Worm (Caenorhabditis elegans) whole organism, young adult: ENCODE results near the gene sprr-2.

ENCODE experiments used
- B0035.1 ChIP-seq: sonication (generic microtip); optimal IDR thresholded peaks from 2 replicates; lab custom pipeline; 2016; ENCODE audit warnings: missing genetic modification characterization, mild to moderate bottlenecking, missing compliant biosample characterization, missing genotype, missing genetic modification reagents
- C06A6.2 ChIP-seq: fragments of 200-800 bp; sonication (Bioruptor generic); conservative IDR thresholded peaks from 2 replicates; pipeline ENCODE4 v1.3.6; 2022; ENCODE audit warnings: missing genetic modification characterization, missing compliant biosample characterization
- F33H1.4 ChIP-seq: fragments of 200-800 bp; sonication (Bioruptor generic); IDR thresholded peaks from 2 replicates; pipeline ENCODE4 v1.3.6; 2022; ENCODE audit warnings: missing genetic modification reagents, missing genetic modification characterization, missing compliant biosample characterization
- F37B4.10 ChIP-seq: fragments of 200-800 bp; sonication (Bioruptor generic); IDR thresholded peaks from 2 replicates; pipeline ENCODE4 v1.3.6; 2022; ENCODE audit warnings: missing genetic modification characterization, missing compliant biosample characterization
- F57A8.1 ChIP-seq: fragments of 200-800 bp; sonication (Bioruptor generic); optimal IDR thresholded peaks from 2 replicates; lab custom pipeline; 2018; ENCODE audit warnings: mild to moderate bottlenecking, missing genetic modification characterization, moderate library complexity, missing compliant biosample characterization
- Y53G8AR.9 ChIP-seq: fragments of 200-800 bp; sonication (Bioruptor generic); conservative IDR thresholded peaks from 2 replicates; pipeline ENCODE4 v1.3.6; 2022; ENCODE audit warnings: missing genetic modification reagents, missing genetic modification characterization, missing compliant biosample characterization
- ama-1 ChIP-seq, 3 experiments: fragments of 150-350 bp in 1 of 3; sonication (generic microtip) in 2 of 3; optimal IDR thresholded peaks; 2 replicates each; lab custom pipeline; 2014 to 2018; ENCODE audit warnings: missing biosample characterization in 2 of 3, missing genetic modification characterization in 2 of 3, missing genetic modification reagents in 2 of 3
- aptf-2 ChIP-seq: fragments of 200-800 bp; sonication (Bioruptor generic); conservative IDR thresholded peaks from 2 replicates; pipeline ENCODE4 v1.3.6; 2022; ENCODE audit warnings: missing genetic modification reagents, missing genetic modification characterization, missing compliant biosample characterization
- attf-6 ChIP-seq: fragments of 200-800 bp; sonication (Bioruptor generic); IDR thresholded peaks from 2 replicates; pipeline ENCODE4 v1.3.6; 2022; ENCODE audit warnings: missing genetic modification reagents, missing genetic modification characterization, missing compliant biosample characterization
- bed-2 ChIP-seq: fragments of 200-800 bp; sonication (Bioruptor generic); IDR thresholded peaks from 2 replicates; pipeline ENCODE4 v1.3.6; 2022; ENCODE audit warnings: missing genetic modification reagents, missing genetic modification characterization, missing compliant biosample characterization
- cebp-1 ChIP-seq, 2 experiments: fragments of 200-800 bp in 1 of 2; sonication (Bioruptor generic) in 1 of 2; sonication (generic microtip) in 1 of 2; IDR thresholded peaks in 1 of 2; optimal IDR thresholded peaks in 1 of 2; 2 replicates each; pipeline versions ENCODE4 v1.3.6 to Lab custom; 2017 to 2022; ENCODE audit warnings: missing compliant biosample characterization in 2 of 2, missing genetic modification characterization in 2 of 2, mild to moderate bottlenecking in 1 of 2, missing genetic modification reagents in 1 of 2, moderate library complexity in 1 of 2
- cebp-2 ChIP-seq: fragments of 200-800 bp; sonication (Bioruptor generic); IDR thresholded peaks from 2 replicates; pipeline ENCODE4 v1.3.6; 2022; ENCODE audit warnings: missing genetic modification characterization, missing compliant biosample characterization
- egl-44 ChIP-seq: fragments of 200-800 bp; sonication (Bioruptor generic); IDR thresholded peaks from 2 replicates; pipeline ENCODE4 v1.3.6; 2022; ENCODE audit warnings: missing genetic modification reagents, missing genetic modification characterization, missing compliant biosample characterization
- egrh-3 ChIP-seq: fragments of 200-800 bp; sonication (Bioruptor generic); IDR thresholded peaks from 2 replicates; pipeline ENCODE4 v1.3.6; 2022; ENCODE audit warnings: missing genetic modification reagents, missing genetic modification characterization, missing compliant biosample characterization
- ekl-4 ChIP-seq: fragments of 200-800 bp; sonication (Bioruptor generic); IDR thresholded peaks from 2 replicates; pipeline ENCODE4 v1.3.6; 2022; ENCODE audit warnings: missing genetic modification reagents, missing genetic modification characterization, missing compliant biosample characterization
- gei-17 ChIP-seq: fragments of 200-800 bp; sonication (Bioruptor generic); optimal IDR thresholded peaks from 2 replicates; lab custom pipeline; 2018; ENCODE audit warnings: mild to moderate bottlenecking, missing genetic modification characterization, missing compliant biosample characterization
- lag-1 ChIP-seq: fragments of 200-800 bp; sonication (Bioruptor generic); IDR thresholded peaks from 2 replicates; pipeline ENCODE4 v1.3.6; 2022; ENCODE audit warnings: missing genetic modification reagents, missing genetic modification characterization, missing compliant biosample characterization
- lin-26 ChIP-seq: fragments of 200-800 bp; sonication (Bioruptor generic); IDR thresholded peaks from 2 replicates; pipeline ENCODE4 v1.3.6; 2022; ENCODE audit warnings: missing genetic modification reagents, missing genetic modification characterization, missing compliant biosample characterization
- lin-40 ChIP-seq: sonication (generic microtip); optimal IDR thresholded peaks from 2 replicates; lab custom pipeline; 2016; ENCODE audit warnings: missing genetic modification characterization, mild to moderate bottlenecking, missing compliant biosample characterization, missing genotype, missing genetic modification reagents
- madf-10 ChIP-seq: sonication (generic microtip); optimal IDR thresholded peaks from 2 replicates; lab custom pipeline; 2016; ENCODE audit warnings: mild to moderate bottlenecking, missing genetic modification characterization, missing compliant biosample characterization
- madf-3 ChIP-seq: fragments of 200-800 bp; sonication (Bioruptor generic); IDR thresholded peaks from 2 replicates; pipeline ENCODE4 v1.3.6; 2022; ENCODE audit warnings: missing genetic modification reagents, missing genetic modification characterization, missing compliant biosample characterization
- madf-6 ChIP-seq: fragments of 200-800 bp; sonication (Bioruptor generic); IDR thresholded peaks from 2 replicates; pipeline ENCODE4 v1.3.6; 2022; ENCODE audit warnings: missing genetic modification reagents, missing genetic modification characterization, missing compliant biosample characterization
- madf-8 ChIP-seq: fragments of 200-800 bp; sonication (Bioruptor generic); conservative IDR thresholded peaks from 2 replicates; pipeline ENCODE4 v1.3.6; 2022; ENCODE audit warnings: missing genetic modification reagents, missing genetic modification characterization, missing compliant biosample characterization
- nhr-120 ChIP-seq: fragments of 200-800 bp; sonication (Bioruptor generic); IDR thresholded peaks from 2 replicates; pipeline ENCODE4 v1.3.6; 2022; ENCODE audit warnings: missing genetic modification characterization, missing compliant biosample characterization
- nhr-27 ChIP-seq: fragments of 200-800 bp; sonication (Bioruptor generic); optimal IDR thresholded peaks from 2 replicates; lab custom pipeline; 2018; ENCODE audit warnings: mild to moderate bottlenecking, missing genetic modification characterization, moderate library complexity, missing compliant biosample characterization
- nhr-80 ChIP-seq: sonication (generic microtip); optimal IDR thresholded peaks from 2 replicates; lab custom pipeline; 2016; ENCODE audit warnings: missing genetic modification characterization, missing compliant biosample characterization
- repo-1 ChIP-seq: sonication (generic microtip); optimal IDR thresholded peaks from 2 replicates; lab custom pipeline; 2017; ENCODE audit warnings: mild to moderate bottlenecking, missing genetic modification characterization, missing compliant biosample characterization
- tbx-9 ChIP-seq: sonication (generic microtip); optimal IDR thresholded peaks from 2 replicates; lab custom pipeline; 2016; ENCODE audit warnings: borderline replicate concordance, missing genetic modification characterization, inconsistent platforms, missing compliant biosample characterization
- tlf-1 ChIP-seq: fragments of 200-800 bp; sonication (Bioruptor generic); optimal IDR thresholded peaks from 2 replicates; lab custom pipeline; 2018; ENCODE audit warnings: mild to moderate bottlenecking, missing genetic modification characterization, missing compliant biosample characterization
- zfh-2 ChIP-seq: fragments of 200-800 bp; sonication (Bioruptor generic); conservative IDR thresholded peaks from 2 replicates; pipeline ENCODE4 v1.3.6; 2022; ENCODE audit warnings: missing genetic modification reagents, missing genetic modification characterization, missing compliant biosample characterization
- ztf-25 ChIP-seq: fragments of 200-800 bp; sonication (Bioruptor generic); IDR thresholded peaks from 2 replicates; pipeline ENCODE4 v1.3.6; 2022; ENCODE audit warnings: missing genetic modification reagents, missing genetic modification characterization, missing compliant biosample characterization
- ztf-28 ChIP-seq: fragments of 200-800 bp; sonication (Bioruptor generic); IDR thresholded peaks from 2 replicates; pipeline ENCODE4 v1.3.6; 2022; ENCODE audit warnings: missing genetic modification reagents, missing genetic modification characterization, missing compliant biosample characterization
- ztf-6 ChIP-seq: fragments of 200-800 bp; sonication (Bioruptor generic); IDR thresholded peaks from 2 replicates; pipeline ENCODE4 v1.3.6; 2022; ENCODE audit warnings: missing genetic modification reagents, missing genetic modification characterization, missing compliant biosample characterization

The sprr-2 gene

DNA sequence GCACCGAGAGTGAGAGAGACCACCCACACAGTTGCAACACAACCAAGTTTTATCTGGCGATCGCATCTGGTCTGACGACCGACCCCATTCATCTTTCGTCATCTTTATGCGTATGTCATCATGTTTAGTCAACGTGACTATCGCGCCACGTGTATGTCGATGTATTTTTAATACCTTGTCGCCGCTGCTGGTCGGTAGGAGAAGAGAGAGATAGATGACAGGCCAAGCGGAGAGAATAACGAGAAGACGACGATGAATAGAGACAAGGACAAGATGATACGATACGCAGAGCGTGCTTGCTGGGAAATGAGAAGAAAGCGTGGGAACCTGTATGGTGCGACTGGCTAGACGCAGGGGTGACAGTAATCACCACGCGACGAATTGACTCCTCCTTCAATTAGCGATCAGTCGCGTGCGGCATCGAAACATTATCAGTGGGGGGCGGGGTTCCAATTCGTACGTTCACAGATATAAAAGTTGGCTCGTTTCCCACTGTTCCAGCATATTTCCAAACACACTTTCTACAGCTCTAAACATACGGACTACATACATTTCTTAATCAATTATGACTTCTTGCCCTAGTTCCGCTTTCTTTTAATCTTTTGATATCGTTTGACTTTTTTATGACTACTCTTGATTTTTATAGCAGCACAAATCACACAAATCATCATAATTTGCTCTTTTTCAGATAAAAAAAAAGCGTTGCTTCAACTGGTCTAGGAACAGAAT is 2.8 kb upstream of the sprr-2 start, which contains the start of gene tatn-1 (continued):
- TF ChIP-seq C06A6.2 = 0 out of 2 replicates have a peak, but pooled peaks have one; percentile 56
- TF ChIP-seq F37B4.10 (GFP tag; lab: Robert Waterston, UW) = 0 out of 2 replicates have a peak, but pooled peaks have one; percentile 66
- TF ChIP-seq egl-44 = peak; percentile 74; the same call in 1 of the 2 replicates
- TF ChIP-seq F33H1.4 (GFP tag; lab: Robert Waterston, UW) = no peak
- TF ChIP-seq egrh-3 (GFP tag; lab: Robert Waterston, UW) = 0 out of 2 replicates have a peak, but pooled peaks have one; percentile 19
- no peak for TF ChIP-seq cebp-1 (GFP tag; IDR thresholded peaks at IDR 0.05; lab: Robert Waterston, UW)
- TF ChIP-seq cebp-1 (tag; optimal IDR thresholded peaks at IDR 0.05; lab: Kevin White, UChicago) = peak; percentile 79
- no peak for TF ChIP-seq attf-6 (GFP tag; lab: Robert Waterston, UW)
- TF ChIP-seq nhr-120 (GFP tag; lab: Robert Waterston, UW) = no peak

DNA sequence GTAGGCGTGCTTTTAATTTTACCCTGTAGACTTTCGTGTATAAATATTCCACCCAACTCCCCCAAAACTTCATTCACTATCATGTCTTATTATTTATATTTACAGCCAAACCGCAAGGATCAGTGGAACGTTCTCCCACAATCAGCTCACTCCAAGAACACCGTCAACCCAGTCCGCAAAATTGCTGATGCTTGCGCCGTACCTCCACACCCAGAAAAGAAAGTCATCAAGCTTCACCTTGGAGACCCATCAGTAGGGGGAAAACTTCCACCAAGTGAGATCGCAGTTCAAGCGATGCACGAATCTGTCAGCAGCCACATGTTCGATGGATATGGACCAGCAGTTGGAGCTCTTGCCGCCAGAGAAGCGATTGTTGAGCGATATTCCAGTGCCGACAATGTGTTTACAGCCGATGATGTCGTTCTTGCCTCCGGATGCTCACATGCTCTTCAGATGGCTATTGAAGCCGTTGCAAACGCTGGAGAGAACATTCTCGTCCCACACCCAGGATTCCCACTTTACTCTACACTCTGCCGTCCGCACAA is 2.0 kb upstream of the sprr-2 start:
- TF ChIP-seq ztf-6 (GFP tag; lab: Robert Waterston, UW) (no peak), ztf-28 (no peak), nhr-27 (tag; lab: Kevin White, UChicago) (peak; percentile 44), madf-10 (tag; lab: Kevin White, UChicago) (no peak), bed-2 (GFP tag; lab: Robert Waterston, UW) (no peak), cebp-2 (GFP tag; lab: Robert Waterston, UW) (no peak), madf-8 (GFP tag; lab: Robert Waterston, UW) (no peak), zfh-2 (peak; percentile 44; the same call in 1 of the 2 replicates), ama-1 (optimal IDR thresholded peaks at IDR 0.05; lab: Kevin White, UChicago) (peak; percentile 81), ama-1 (GFP tag; optimal IDR thresholded peaks at IDR 0.05; lab: Kevin White, UChicago) (no peak), Y53G8AR.9 (GFP tag; lab: Robert Waterston, UW) (no peak)
- TF ChIP-seq, all 124 proteins: peak for 3

DNA sequence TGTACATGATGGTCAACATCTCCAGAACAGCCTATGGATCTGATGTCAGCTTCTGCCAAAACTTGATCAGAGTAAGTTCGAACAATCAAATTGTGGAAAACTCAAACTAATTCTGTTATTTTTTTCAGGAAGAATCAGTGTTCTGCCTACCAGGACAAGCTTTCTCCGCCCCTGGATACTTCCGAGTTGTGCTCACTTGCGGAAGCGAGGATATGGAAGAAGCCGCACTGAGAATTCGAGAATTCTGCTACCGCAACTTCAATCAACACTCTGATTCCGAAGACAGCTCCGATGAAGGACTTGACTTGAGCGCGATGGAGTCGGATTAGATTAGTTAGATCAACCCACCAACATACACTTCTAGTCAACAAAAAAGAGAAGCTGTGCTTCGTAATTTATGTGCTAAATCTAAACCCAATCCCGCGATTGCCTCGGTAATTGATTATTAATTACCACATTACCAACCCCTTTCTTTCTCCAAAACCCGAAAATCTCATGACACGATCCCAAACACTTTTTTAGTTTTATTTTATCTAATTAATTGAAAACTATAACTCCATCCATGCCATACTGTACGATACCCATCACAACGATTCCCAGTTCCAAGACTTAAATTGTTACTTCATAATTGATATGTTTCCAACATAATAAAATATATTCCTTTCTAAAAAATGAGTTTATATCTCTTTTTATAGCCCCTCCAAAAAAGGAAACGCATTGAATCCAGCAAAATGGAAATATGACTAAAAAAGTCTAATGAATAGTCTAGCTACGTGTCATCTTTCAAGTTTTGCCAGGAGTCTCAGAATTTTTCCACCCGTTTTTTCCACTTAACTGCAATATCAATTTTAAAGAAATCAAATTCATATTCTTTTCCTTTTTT is 689 bp upstream of the sprr-2 start:
- TF ChIP-seq repo-1 (peak; percentile 25), tbx-9 (tag; lab: Kevin White, UChicago) (no peak), madf-3 (GFP tag; lab: Robert Waterston, UW) (0 out of 2 replicates have a peak, but pooled peaks have one; percentile 63), tlf-1 (GFP tag; lab: Kevin White, UChicago) (no peak), lag-1 (GFP tag; lab: Robert Waterston, UW) (no peak), nhr-80 (tag; lab: Kevin White, UChicago) (peak; percentile 31), gei-17 (GFP tag; lab: Kevin White, UChicago) (no peak), madf-6 (GFP tag; lab: Robert Waterston, UW) (no peak), ztf-25 (GFP tag; lab: Robert Waterston, UW) (no peak), lin-26 (GFP tag; lab: Robert Waterston, UW) (0 out of 2 replicates have a peak, but pooled peaks have one; percentile 33), ama-1 (optimal IDR thresholded peaks at IDR 0.05; lab: Kevin White, UChicago) (peak; percentile 88), ama-1 (GFP tag; optimal IDR thresholded peaks at IDR 0.05; lab: Kevin White, UChicago) (no peak), F37B4.10 (GFP tag; lab: Robert Waterston, UW) (0 out of 2 replicates have a peak, but pooled peaks have one; percentile 3), B0035.1 (tag; lab: Kevin White, UChicago) (no peak), F57A8.1 (no peak), lin-40 (tag; lab: Kevin White, UChicago) (peak; percentile 21), madf-10 (tag; lab: Kevin White, UChicago) (peak; percentile 17), aptf-2 (GFP tag; lab: Robert Waterston, UW) (no peak), Y53G8AR.9 (GFP tag; lab: Robert Waterston, UW) (no peak), ekl-4 (no peak)
